Fruit fly (Drosophila melanogaster) whole organism, embryonic: ENCODE measurements around the gene Irp-1B.

Experiments used
- Asciz ChIP-seq: fragments of 200-800 bp; sonication (Bioruptor generic); optimal IDR thresholded peaks from 2 replicates; lab custom pipeline; 2017; ENCODE audit warnings: missing biosample characterization, mild to moderate bottlenecking, missing genetic modification characterization, missing genetic modification reagents
- B-H1 ChIP-seq: fragments of 200-800 bp; sonication (Bioruptor generic); IDR thresholded peaks from 3 replicates; pipeline ENCODE4 v1.3.6; 2022; ENCODE audit warnings: missing biosample characterization, missing genetic modification characterization
- Bgb ChIP-seq: fragments of 200-800 bp; sonication (Bioruptor generic); IDR thresholded peaks from 2 replicates; pipeline ENCODE4 v1.3.6; 2022; ENCODE audit warnings: missing biosample characterization, missing genetic modification characterization; ENCODE audit not compliant: partially characterized antibody
- CG10654 ChIP-seq: fragments of 200-800 bp; sonication (Bioruptor generic); optimal IDR thresholded peaks from 2 replicates; lab custom pipeline; 2016; ENCODE audit warnings: missing biosample characterization, missing genetic modification characterization
- CG11093 ChIP-seq: fragments of 200-800 bp; sonication (Bioruptor generic); IDR thresholded peaks from 3 replicates; pipeline ENCODE4 v1.3.6; 2022; ENCODE audit warnings: missing biosample characterization, missing genetic modification characterization
- CG11560 ChIP-seq: fragments of 200-800 bp; sonication (Bioruptor generic); IDR thresholded peaks from 3 replicates; pipeline ENCODE4 v1.3.6; 2022; ENCODE audit warnings: missing biosample characterization, missing genetic modification characterization
- CG12219 ChIP-seq: fragments of 200-800 bp; sonication (Bioruptor generic); optimal IDR thresholded peaks from 3 replicates; lab custom pipeline; 2018; ENCODE audit warnings: missing biosample characterization, mild to moderate bottlenecking, missing genetic modification characterization
- CG15011 ChIP-seq: fragments of 200-800 bp; sonication (Bioruptor generic); optimal IDR thresholded peaks from 3 replicates; lab custom pipeline; 2018; ENCODE audit warnings: missing biosample characterization, mild to moderate bottlenecking, missing genetic modification characterization
- CG15696 ChIP-seq: fragments of 200-800 bp; sonication (Bioruptor generic); optimal IDR thresholded peaks from 2 replicates; lab custom pipeline; 2019; ENCODE audit warnings: missing biosample characterization, mild to moderate bottlenecking, missing genetic modification characterization, moderate library complexity
- CG16779 ChIP-seq: fragments of 200-800 bp; sonication (Bioruptor generic); IDR thresholded peaks from 2 replicates; pipeline ENCODE4 v1.3.6; 2022; ENCODE audit warnings: missing biosample characterization, missing genetic modification characterization
- CG16815 ChIP-seq: fragments of 200-800 bp; sonication (Bioruptor generic); optimal IDR thresholded peaks from 3 replicates; lab custom pipeline; 2017; ENCODE audit warnings: missing biosample characterization, mild to moderate bottlenecking, missing genetic modification characterization
- CG1792 ChIP-seq: fragments of 200-800 bp; sonication (Bioruptor generic); optimal IDR thresholded peaks from 2 replicates; lab custom pipeline; 2016; ENCODE audit warnings: missing biosample characterization, missing genetic modification characterization
- CG2678 ChIP-seq: fragments of 200-800 bp; sonication (Bioruptor generic); optimal IDR thresholded peaks from 3 replicates; lab custom pipeline; 2019; ENCODE audit warnings: missing biosample characterization, mild to moderate bottlenecking, missing genetic modification characterization, moderate library complexity
- CG2875 ChIP-seq: fragments of 200-800 bp; sonication (Bioruptor generic); optimal IDR thresholded peaks from 2 replicates; lab custom pipeline; 2017; ENCODE audit warnings: missing biosample characterization, mild to moderate bottlenecking, missing genetic modification characterization, missing genetic modification reagents
- CG3163 ChIP-seq: fragments of 200-800 bp; sonication (Bioruptor generic); optimal IDR thresholded peaks from 3 replicates; lab custom pipeline; 2016; ENCODE audit warnings: missing biosample characterization, missing genetic modification characterization
- CG4404 ChIP-seq: fragments of 200-800 bp; sonication (Bioruptor generic); IDR thresholded peaks from 2 replicates; pipeline ENCODE4 v1.3.6; 2022; ENCODE audit warnings: missing biosample characterization, missing genetic modification characterization
- CG6689 ChIP-seq: fragments of 200-800 bp; sonication (Bioruptor generic); IDR thresholded peaks from 2 replicates; pipeline ENCODE4 v1.3.6; 2022; ENCODE audit warnings: missing biosample characterization, missing genetic modification characterization
- CG7357 ChIP-seq: fragments of 200-800 bp; sonication (Bioruptor generic); IDR thresholded peaks from 3 replicates; pipeline ENCODE4 v1.3.6; 2022; ENCODE audit warnings: missing biosample characterization, missing genetic modification characterization
- CG8765 ChIP-seq: fragments of 200-800 bp; sonication (Bioruptor generic); IDR thresholded peaks from 2 replicates; pipeline ENCODE4 v1.3.6; 2022; ENCODE audit warnings: missing biosample characterization, missing genetic modification characterization
- CG9932 ChIP-seq: fragments of 200-800 bp; sonication (Bioruptor generic); IDR thresholded peaks from 2 replicates; pipeline ENCODE4 v1.3.6; 2022; ENCODE audit warnings: missing biosample characterization, missing genetic modification characterization
- Dad ChIP-seq: fragments of 200-800 bp; sonication (Bioruptor generic); optimal IDR thresholded peaks from 3 replicates; lab custom pipeline; 2016; ENCODE audit warnings: missing biosample characterization, missing genetic modification characterization
- ERR ChIP-seq: fragments of 200-800 bp; sonication (Bioruptor generic); optimal IDR thresholded peaks from 2 replicates; lab custom pipeline; 2016; ENCODE audit warnings: missing biosample characterization, missing genetic modification characterization
- GATAe ChIP-seq: fragments of 200-800 bp; sonication (Bioruptor generic); conservative IDR thresholded peaks from 2 replicates; pipeline ENCODE4 v1.3.6; 2022; ENCODE audit warnings: missing biosample characterization, missing genetic modification characterization
- H2.0 ChIP-seq: fragments of 200-800 bp; sonication (Bioruptor generic); IDR thresholded peaks from 2 replicates; pipeline ENCODE4 v1.3.6; 2022; ENCODE audit warnings: missing biosample characterization, missing genetic modification characterization
- Hr39 ChIP-seq: fragments of >200 bp; optimal IDR thresholded peaks from 2 replicates; lab custom pipeline; 2017
- Hr78 ChIP-seq, 2 experiments: fragments of 200-800 bp in 1 of 2; fragments of >200 bp in 1 of 2; sonication (Bioruptor generic) in 1 of 2; optimal IDR thresholded peaks; 2 replicates each; lab custom pipeline; 2017 to 2019; ENCODE audit warnings: missing biosample characterization in 2 of 2, missing genetic modification characterization in 2 of 2, mild to moderate bottlenecking in 1 of 2, moderate library complexity in 1 of 2
- Meics ChIP-seq: fragments of 200-800 bp; sonication (Bioruptor generic); optimal IDR thresholded peaks from 2 replicates; lab custom pipeline; 2017; ENCODE audit warnings: missing biosample characterization, mild to moderate bottlenecking, missing genetic modification characterization
- Myb ChIP-seq: fragments of 200-800 bp; sonication (Bioruptor generic); optimal IDR thresholded peaks from 2 replicates; lab custom pipeline; 2016; ENCODE audit warnings: missing biosample characterization, missing genetic modification characterization
- Sox100B ChIP-seq: fragments of 200-800 bp; sonication (Bioruptor generic); optimal IDR thresholded peaks from 3 replicates; lab custom pipeline; 2018; ENCODE audit warnings: missing biosample characterization, mild to moderate bottlenecking, missing genetic modification characterization
- amos ChIP-seq: fragments of 200-800 bp; sonication (Bioruptor generic); IDR thresholded peaks from 2 replicates; pipeline ENCODE4 v1.3.6; 2022; ENCODE audit warnings: missing biosample characterization, missing genetic modification characterization; ENCODE audit not compliant: partially characterized antibody
- ara ChIP-seq: fragments of 200-800 bp; sonication (Bioruptor generic); IDR thresholded peaks from 2 replicates; pipeline ENCODE4 v1.3.6; 2022; ENCODE audit warnings: missing biosample characterization, missing genetic modification characterization
- btn ChIP-seq: fragments of 200-800 bp; sonication (Bioruptor generic); optimal IDR thresholded peaks from 2 replicates; lab custom pipeline; 2016; ENCODE audit warnings: missing biosample characterization, missing genetic modification characterization
- caup ChIP-seq: fragments of 200-800 bp; sonication (Bioruptor generic); optimal IDR thresholded peaks from 3 replicates; lab custom pipeline; 2017; ENCODE audit warnings: missing biosample characterization, mild to moderate bottlenecking, missing genetic modification characterization, moderate library complexity; ENCODE audit not compliant: severe bottlenecking
- chif ChIP-seq, 2 experiments: fragments of 200-800 bp; sonication (Bioruptor generic); optimal IDR thresholded peaks; 3 replicates each; lab custom pipeline; 2016; ENCODE audit warnings: missing biosample characterization in 2 of 2, missing genetic modification characterization in 2 of 2
- en ChIP-seq: fragments of 200-800 bp; sonication (Bioruptor generic); optimal IDR thresholded peaks from 2 replicates; lab custom pipeline; 2016; ENCODE audit warnings: missing biosample characterization, missing genetic modification characterization
- eve ChIP-seq, 2 experiments: fragments of >200 bp; optimal IDR thresholded peaks; 2 replicates each; lab custom pipeline; 2017; ENCODE audit warnings: missing biosample characterization in 2 of 2, missing genetic modification characterization in 2 of 2
- fd96Cb ChIP-seq: fragments of 200-800 bp; sonication (Bioruptor generic); optimal IDR thresholded peaks from 2 replicates; lab custom pipeline; 2018; ENCODE audit warnings: missing biosample characterization, mild to moderate bottlenecking, missing genetic modification characterization, moderate library complexity
- ftz-f1 ChIP-seq: fragments of 200-800 bp; sonication (Bioruptor generic); optimal IDR thresholded peaks from 2 replicates; lab custom pipeline; 2016; ENCODE audit warnings: missing biosample characterization, missing genetic modification characterization
- gfzf ChIP-seq: fragments of 200-800 bp; sonication (Bioruptor generic); optimal IDR thresholded peaks from 2 replicates; lab custom pipeline; 2016; ENCODE audit warnings: missing biosample characterization, mild to moderate bottlenecking, missing genetic modification characterization, moderate library complexity
- grn ChIP-seq: fragments of 200-800 bp; sonication (Bioruptor generic); optimal IDR thresholded peaks from 3 replicates; lab custom pipeline; 2017; ENCODE audit warnings: missing biosample characterization, missing genetic modification characterization
- gsb ChIP-seq: fragments of 200-800 bp; sonication (Bioruptor generic); IDR thresholded peaks from 2 replicates; pipeline ENCODE4 v1.3.6; 2022; ENCODE audit warnings: missing biosample characterization, missing genetic modification characterization
- hb ChIP-seq: fragments of 200-800 bp; sonication (Bioruptor generic); IDR thresholded peaks from 3 replicates; pipeline ENCODE4 v1.3.6; 2022; ENCODE audit warnings: missing biosample characterization, missing genetic modification characterization; ENCODE audit not compliant: partially characterized antibody
- kni ChIP-seq: fragments of 200-800 bp; sonication (Bioruptor generic); optimal IDR thresholded peaks from 3 replicates; lab custom pipeline; 2017; ENCODE audit warnings: mild to moderate bottlenecking, missing biosample characterization, missing genetic modification reagents, missing genetic modification characterization
- nom ChIP-seq: fragments of 200-800 bp; sonication (Bioruptor generic); optimal IDR thresholded peaks from 2 replicates; lab custom pipeline; 2017; ENCODE audit warnings: missing biosample characterization, missing genetic modification characterization, mild to moderate bottlenecking, moderate library complexity, missing genetic modification reagents
- oc ChIP-seq: fragments of 200-800 bp; sonication (Bioruptor generic); optimal IDR thresholded peaks from 2 replicates; lab custom pipeline; 2018; ENCODE audit warnings: missing biosample characterization, mild to moderate bottlenecking, missing genetic modification characterization, moderate library complexity
- prd ChIP-seq, 3 experiments: fragments of >200 bp in 2 of 3; fragments of 200-800 bp in 1 of 3; sonication (Bioruptor generic) in 1 of 3; optimal IDR thresholded peaks in 2 of 3; IDR thresholded peaks in 1 of 3; 2 replicates in 2 of 3; 3 replicates in 1 of 3; pipeline versions ENCODE4 v1.3.6 to Lab custom; 2017 to 2022; ENCODE audit warnings: missing biosample characterization in 1 of 3, missing genetic modification characterization in 1 of 3
- run ChIP-seq: fragments of 200-800 bp; sonication (Bioruptor generic); optimal IDR thresholded peaks from 3 replicates; lab custom pipeline; 2018; ENCODE audit warnings: missing biosample characterization, mild to moderate bottlenecking, missing genetic modification characterization
- sima ChIP-seq: fragments of 200-800 bp; sonication (Bioruptor generic); optimal IDR thresholded peaks from 2 replicates; lab custom pipeline; 2016; ENCODE audit warnings: missing biosample characterization, missing genetic modification characterization
- zf30C ChIP-seq: fragments of 200-800 bp; sonication (Bioruptor generic); optimal IDR thresholded peaks from 3 replicates; lab custom pipeline; 2018; ENCODE audit warnings: missing biosample characterization, mild to moderate bottlenecking, missing genetic modification characterization

Irp-1B gene

dm6 chr3R:10388128-10389026 lies 24.3 kb downstream of the Irp-1B start, which contains the start of gene cwo:
TSS of gene cwo (plus strand) at chr3R:10388258.
- TF ChIP-seq gsb (GFP tag; lab: Robert Waterston, UW) = no peak
- peak; percentile 2 for TF ChIP-seq Sox100B (GFP tag; lab: Kevin White, UChicago)
- no peak for TF ChIP-seq btn (GFP tag; lab: Kevin White, UChicago)
- no peak for TF ChIP-seq Hr39 (lab: Kevin White, UChicago)
- no peak for TF ChIP-seq GATAe (GFP tag; lab: Robert Waterston, UW)
- TF ChIP-seq fd96Cb (tag; lab: Kevin White, UChicago) = no peak
- no peak for TF ChIP-seq hb (GFP tag; lab: Robert Waterston, UW)
- no peak for TF ChIP-seq CG4404 (GFP tag; lab: Robert Waterston, UW)
- TF ChIP-seq CG6689 (GFP tag; lab: Robert Waterston, UW) = no peak
- no peak for TF ChIP-seq prd (optimal IDR thresholded peaks at IDR 0.05; lab: Kevin White, UChicago)
- no peak for TF ChIP-seq prd (GFP tag; IDR thresholded peaks at IDR 0.05; lab: Robert Waterston, UW)
- TF ChIP-seq zf30C (GFP tag; lab: Kevin White, UChicago) = no peak
- no peak for TF ChIP-seq CG11093 (GFP tag; lab: Robert Waterston, UW)
- no peak for TF ChIP-seq CG7357 (GFP tag; lab: Robert Waterston, UW)
- peak; percentile 24 for TF ChIP-seq caup (GFP tag; lab: Kevin White, UChicago)
- TF ChIP-seq nom = peak; percentile 8
- no peak for TF ChIP-seq CG9932 (GFP tag; lab: Robert Waterston, UW)
- peak; percentile 17 for TF ChIP-seq CG15011 (GFP tag; lab: Kevin White, UChicago)
- TF ChIP-seq CG16815 (GFP tag; lab: Kevin White, UChicago) = no peak
- peak; percentile 47 for TF ChIP-seq CG12219 (GFP tag; lab: Kevin White, UChicago)
- TF ChIP-seq chif (GFP tag; optimal IDR thresholded peaks at IDR 0.05; lab: Kevin White, UChicago) = no peak
- peak; percentile 2 for TF ChIP-seq ERR (GFP tag; lab: Kevin White, UChicago)
- TF ChIP-seq Myb (GFP tag; lab: Kevin White, UChicago) = peak; percentile 10
- TF ChIP-seq CG10654 (GFP tag; lab: Kevin White, UChicago) = no peak
- peak; percentile 39 for TF ChIP-seq CG2678 (tag; lab: Kevin White, UChicago)
- TF ChIP-seq B-H1 (GFP tag; lab: Robert Waterston, UW) = no peak
- TF ChIP-seq CG16779 (GFP tag; lab: Robert Waterston, UW) = no peak
- TF ChIP-seq oc (tag; lab: Kevin White, UChicago) = no peak
- TF ChIP-seq CG1792 (GFP tag; lab: Kevin White, UChicago) = no peak
- peak; percentile 4 for TF ChIP-seq ftz-f1 (GFP tag; lab: Kevin White, UChicago)
- TF ChIP-seq CG11560 (tag; lab: Robert Waterston, UW) = no peak
- peak; percentile 17 for TF ChIP-seq Meics
- TF ChIP-seq eve (GFP tag; optimal IDR thresholded peaks at IDR 0.05; lab: Kevin White, UChicago) = peak in 1 of 2 experiments; percentile 85
- peak; percentile 85 for TF ChIP-seq grn (GFP tag; lab: Kevin White, UChicago)
- no peak for TF ChIP-seq CG8765 (GFP tag; lab: Robert Waterston, UW)
- no peak for TF ChIP-seq run (tag; lab: Kevin White, UChicago)
- peak; percentile 3 for TF ChIP-seq CG2875 (GFP tag; lab: Kevin White, UChicago)
- no peak for TF ChIP-seq Bgb (GFP tag; lab: Robert Waterston, UW)
- no peak for TF ChIP-seq gfzf (GFP tag; lab: Kevin White, UChicago)
- no peak for TF ChIP-seq amos
- peak; percentile 28 for TF ChIP-seq CG3163
- TF ChIP-seq kni (GFP tag; lab: Kevin White, UChicago) = peak; percentile 76
- TF ChIP-seq Asciz (GFP tag; lab: Kevin White, UChicago) = peak; percentile 65
- TF ChIP-seq Hr78 (GFP tag; optimal IDR thresholded peaks at IDR 0.05; lab: Kevin White, UChicago) = no peak
- TF ChIP-seq en = peak; percentile 3
- peak; percentile 54 for TF ChIP-seq CG15696 (tag; lab: Kevin White, UChicago)
- TF ChIP-seq H2.0 = no peak
- TF ChIP-seq sima (GFP tag; lab: Kevin White, UChicago) = no peak
- no peak for TF ChIP-seq Dad (GFP tag; lab: Kevin White, UChicago)
- TF ChIP-seq ara (GFP tag; lab: Robert Waterston, UW) = no peak
